Worm (Caenorhabditis elegans) whole organism, mixed stage, embryonic: ENCODE results near the gene gba-1.

Experiments used
- blmp-1 ChIP-seq: fragments of 150-350 bp; optimal IDR thresholded peaks from 2 replicates; lab custom pipeline; 2014; ENCODE audit warnings: missing biosample characterization, missing genetic modification characterization
- ces-1 ChIP-seq: fragments of 150-350 bp; optimal IDR thresholded peaks from 2 replicates; lab custom pipeline; 2014; ENCODE audit warnings: missing biosample characterization, missing genetic modification reagents, missing genetic modification characterization
- lin-32 ChIP-seq: fragments of 200-800 bp; sonication (Bioruptor generic); optimal IDR thresholded peaks from 2 replicates; lab custom pipeline; 2018; ENCODE audit warnings: mild to moderate bottlenecking, missing genetic modification characterization, missing compliant biosample characterization
- lsy-2 ChIP-seq: fragments of 150-350 bp; optimal IDR thresholded peaks from 2 replicates; lab custom pipeline; 2014; ENCODE audit warnings: missing biosample characterization, missing genetic modification characterization
- mep-1 ChIP-seq: fragments of 150-350 bp; optimal IDR thresholded peaks from 2 replicates; lab custom pipeline; 2017; ENCODE audit warnings: missing biosample characterization, missing genetic modification reagents, missing genetic modification characterization, inconsistent platforms
- nhr-12 ChIP-seq: fragments of 150-350 bp; optimal IDR thresholded peaks from 2 replicates; lab custom pipeline; 2014; ENCODE audit warnings: missing biosample characterization, missing genetic modification characterization
- nhr-237 ChIP-seq: fragments of 150-350 bp; optimal IDR thresholded peaks from 2 replicates; lab custom pipeline; 2014; ENCODE audit warnings: missing biosample characterization, missing genetic modification characterization
- unc-62 ChIP-seq: fragments of 150-350 bp; optimal IDR thresholded peaks from 2 replicates; lab custom pipeline; 2014; ENCODE audit warnings: missing biosample characterization, missing genetic modification reagents, missing genetic modification characterization

DNA sequence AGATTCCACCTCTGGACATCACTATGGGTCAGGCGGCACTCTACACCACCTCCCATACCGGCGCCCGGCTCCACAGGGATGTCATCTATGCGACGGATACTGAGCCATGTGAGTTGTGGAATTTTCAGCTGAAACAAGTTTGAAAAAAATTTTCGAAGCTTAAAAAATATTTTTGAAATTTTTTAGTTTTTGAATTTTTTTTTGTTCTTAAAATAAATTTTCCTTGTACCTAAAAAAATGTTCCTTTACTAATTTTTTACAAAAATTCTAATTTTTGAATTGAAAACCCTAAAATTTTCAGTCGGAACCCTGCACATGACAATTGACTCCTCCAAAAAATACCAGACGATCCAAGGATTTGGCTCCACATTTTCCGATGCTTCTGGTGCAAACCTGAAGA is 1.2 kb downstream of the gba-1 start:
- TF ChIP-seq blmp-1 (no peak), nhr-237 (tag; lab: Kevin White, UChicago) (no peak), ces-1 (GFP tag; lab: Kevin White, UChicago) (no peak), nhr-12 (no peak), unc-62 (GFP tag; lab: Kevin White, UChicago) (no peak), lsy-2 (tag; lab: Kevin White, UChicago) (no peak), mep-1 (tag; lab: Kevin White, UChicago) (no peak), lin-32 (GFP tag; lab: Kevin White, UChicago) (no peak)
